Fruit fly (Drosophila melanogaster): Measurements from ENCODE around the gene CG11585.

Gene CG11585

DNA sequence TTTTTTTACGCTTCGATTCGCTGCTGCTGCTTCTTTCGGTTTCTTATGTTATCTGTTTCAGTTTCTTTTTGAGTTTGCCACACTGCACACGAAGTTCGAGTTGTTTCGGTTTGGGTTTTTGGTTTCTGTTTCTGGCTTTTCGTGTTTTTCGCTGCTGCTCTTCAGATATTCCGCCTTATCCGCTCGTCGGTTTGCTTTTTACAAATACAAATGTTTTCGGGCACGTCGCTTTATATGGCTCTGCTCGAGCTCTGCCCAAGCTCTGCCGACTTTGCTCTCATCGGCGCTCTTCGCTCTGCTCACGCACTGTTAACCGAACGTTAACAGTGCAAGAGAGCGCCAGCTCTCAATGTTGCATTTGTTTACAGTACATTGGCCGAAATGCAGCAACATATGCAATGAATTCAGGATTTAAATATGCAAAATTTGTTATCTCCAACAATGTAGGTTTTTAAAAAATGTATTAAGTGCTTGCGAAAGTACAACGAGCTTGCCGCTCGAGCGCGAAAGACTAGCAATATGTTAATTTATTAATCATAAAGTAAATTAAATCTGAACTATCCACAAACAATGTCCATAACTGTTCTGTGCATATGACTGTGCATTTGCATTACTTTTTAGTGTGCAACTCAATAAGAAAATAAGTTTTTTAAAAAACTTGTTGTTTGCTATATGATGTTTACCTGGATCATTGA, 22.1 kb downstream of the CG11585 start (continued):
- TF ChIP-seq CG32767 (GFP tag; IDR thresholded peaks at IDR 0.05): no peak
- TF ChIP-seq CG10147 (GFP tag; optimal IDR thresholded peaks at IDR 0.05): no peak
- peak; percentile 35 for TF ChIP-seq gem (tag; optimal IDR thresholded peaks at IDR 0.05)
- no peak for TF ChIP-seq CG31224 (GFP tag; IDR thresholded peaks at IDR 0.05)
- TF ChIP-seq dan (GFP tag; IDR thresholded peaks at IDR 0.05): no peak
- TF ChIP-seq wor (GFP tag; IDR thresholded peaks at IDR 0.05): no peak
- TF ChIP-seq fd96Cb (tag; optimal IDR thresholded peaks at IDR 0.05): no peak
- no peak for TF ChIP-seq Mes4 (GFP tag; optimal IDR thresholded peaks at IDR 0.05)
- no peak for TF ChIP-seq Ravus (GFP tag; IDR thresholded peaks at IDR 0.05)
- TF ChIP-seq zen2 (GFP tag; IDR thresholded peaks at IDR 0.05; ENCODE audit: partially characterized antibody): no peak
- no peak for TF ChIP-seq psq (GFP tag; optimal IDR thresholded peaks at IDR 0.05)
- no peak for TF ChIP-seq CG12104 (GFP tag; optimal IDR thresholded peaks at IDR 0.05)
- TF ChIP-seq HLH4C (GFP tag; IDR thresholded peaks at IDR 0.05; ENCODE audit: partially characterized antibody): no peak
- TF ChIP-seq Kr (GFP tag; optimal IDR thresholded peaks at IDR 0.05): no peak
- TF ChIP-seq Camta (GFP tag; optimal IDR thresholded peaks at IDR 0.05): no peak
- TF ChIP-seq CG9797 (GFP tag; optimal IDR thresholded peaks at IDR 0.05): no peak
- peak in 1 of 2 experiments; percentile 5 for TF ChIP-seq bsh (GFP tag; optimal IDR thresholded peaks at IDR 0.05)
- peak; percentile 3 for TF ChIP-seq Meics (GFP tag; optimal IDR thresholded peaks at IDR 0.05)
- no peak for TF ChIP-seq CG11723 (GFP tag; optimal IDR thresholded peaks at IDR 0.05)
- no peak for TF ChIP-seq gce (GFP tag; IDR thresholded peaks at IDR 0.05)
- no peak for TF ChIP-seq CG14860 (GFP tag; IDR thresholded peaks at IDR 0.05; ENCODE audit: partially characterized antibody)
- no peak for TF ChIP-seq cas (GFP tag; IDR thresholded peaks at IDR 0.05)
- TF ChIP-seq so (GFP tag; IDR thresholded peaks at IDR 0.05): 0 out of 3 replicates have a peak, but pooled peaks have one; percentile 34
- TF ChIP-seq Drgx (GFP tag; IDR thresholded peaks at IDR 0.05): no peak
- no peak for TF ChIP-seq CG33213 (GFP tag; optimal IDR thresholded peaks at IDR 0.05)
- TF ChIP-seq Dip3 (GFP tag; optimal IDR thresholded peaks at IDR 0.05): no peak
- peak; percentile 45; the same call in 1 of the 3 replicates for TF ChIP-seq Opbp (GFP tag; IDR thresholded peaks at IDR 0.05; ENCODE audit: partially characterized antibody)
- peak; percentile 44 for TF ChIP-seq CG18262 (tag; optimal IDR thresholded peaks at IDR 0.05)
- peak; percentile 15 for TF ChIP-seq NC2β (GFP tag; optimal IDR thresholded peaks at IDR 0.05)
- no peak for TF ChIP-seq D19A (tag; optimal IDR thresholded peaks at IDR 0.05)
- no peak for TF ChIP-seq CG1647 (GFP tag; optimal IDR thresholded peaks at IDR 0.05)
- no peak for TF ChIP-seq CG4360 (GFP tag; IDR thresholded peaks at IDR 0.05)
- no peak for TF ChIP-seq h (optimal IDR thresholded peaks at IDR 0.05)
- TF ChIP-seq Oli (tag; optimal IDR thresholded peaks at IDR 0.05): peak; percentile 25
- no peak for TF ChIP-seq CG6272 (GFP tag; IDR thresholded peaks at IDR 0.05)
- peak; percentile 22 for TF ChIP-seq CG5180 (GFP tag; optimal IDR thresholded peaks at IDR 0.05)
- no peak for TF ChIP-seq fru (optimal IDR thresholded peaks at IDR 0.05)
- no peak for TF ChIP-seq peb (GFP tag; IDR thresholded peaks at IDR 0.05)
- TF ChIP-seq zfh1 (GFP tag; IDR thresholded peaks at IDR 0.05): no peak
- TF ChIP-seq crol (GFP tag; IDR thresholded peaks at IDR 0.05): no peak
- TF ChIP-seq Abd-B (GFP tag; optimal IDR thresholded peaks at IDR 0.05): no peak
- TF ChIP-seq hkb (optimal IDR thresholded peaks at IDR 0.05): no peak
- TF ChIP-seq hkb (GFP tag; IDR thresholded peaks at IDR 0.05): no peak
- no peak for TF ChIP-seq trh (GFP tag; optimal IDR thresholded peaks at IDR 0.05)
- no peak for TF ChIP-seq CG8281 (tag; optimal IDR thresholded peaks at IDR 0.05)
- peak; percentile 1 for TF ChIP-seq CG18619 (GFP tag; optimal IDR thresholded peaks at IDR 0.05)
- TF ChIP-seq B-H2 (GFP tag; optimal IDR thresholded peaks at IDR 0.05): no peak
- TF ChIP-seq HmgD (GFP tag; optimal IDR thresholded peaks at IDR 0.05): no peak
- no peak for TF ChIP-seq ab (GFP tag; optimal IDR thresholded peaks at IDR 0.05)
- no peak for TF ChIP-seq CG17186 (GFP tag; optimal IDR thresholded peaks at IDR 0.05)
- TF ChIP-seq CG34422 (GFP tag; IDR thresholded peaks at IDR 0.05): no peak
- no peak for TF ChIP-seq CG6813 (GFP tag; optimal IDR thresholded peaks at IDR 0.05)
